Worm (Caenorhabditis elegans) whole organism, late embryonic: Measurements from ENCODE around the gene Y6D1A.1.

ENCODE experiments used
- C08G9.2 ChIP-seq: sonication (generic microtip); optimal IDR thresholded peaks from 2 replicates; lab custom pipeline; 2016; ENCODE audit warnings: mild to moderate bottlenecking, missing genetic modification characterization, moderate library complexity, missing compliant biosample characterization
- ama-1 ChIP-seq: fragments of 150-350 bp; optimal IDR thresholded peaks from 2 replicates; lab custom pipeline; 2014
- dve-1 ChIP-seq: sonication (generic microtip); optimal IDR thresholded peaks from 2 replicates; lab custom pipeline; 2017; ENCODE audit warnings: antibody characterized with exemption, mild to moderate bottlenecking, missing genetic modification characterization, missing compliant biosample characterization
- hlh-6 ChIP-seq: sonication (generic microtip); optimal IDR thresholded peaks from 2 replicates; lab custom pipeline; 2016; ENCODE audit warnings: missing genotype, missing genetic modification characterization, missing compliant biosample characterization
- pax-1 ChIP-seq: fragments of 150-350 bp; optimal IDR thresholded peaks from 2 replicates; lab custom pipeline; 2014; ENCODE audit warnings: missing biosample characterization, missing genetic modification characterization
- syd-9 ChIP-seq: sonication (generic microtip); optimal IDR thresholded peaks from 2 replicates; lab custom pipeline; 2016; ENCODE audit warnings: mild to moderate bottlenecking, missing genetic modification characterization, moderate library complexity, missing compliant biosample characterization
- unc-86 ChIP-seq: sonication (generic microtip); optimal IDR thresholded peaks from 2 replicates; lab custom pipeline; 2016; ENCODE audit warnings: missing genetic modification characterization, missing compliant biosample characterization

ce11 chrII:11811241-11811640 is 12.2 kb downstream of the Y6D1A.1 start:
- TF ChIP-seq pax-1 (tag; lab: Kevin White, UChicago): no peak
- no peak for TF ChIP-seq dve-1 (tag; lab: Kevin White, UChicago)
- no peak for TF ChIP-seq ama-1
- no peak for TF ChIP-seq C08G9.2 (tag; lab: Kevin White, UChicago)
- TF ChIP-seq unc-86 (tag; lab: Kevin White, UChicago): no peak
- no peak for TF ChIP-seq syd-9 (tag; lab: Kevin White, UChicago)
- TF ChIP-seq hlh-6: no peak
